Worm (Caenorhabditis elegans) whole organism, L1 larva: ENCODE measurements around the gene cnnm-3.

Source experiments
- C16A3.4 ChIP-seq: fragments of 150-350 bp; optimal IDR thresholded peaks from 2 replicates; lab custom pipeline; 2014; ENCODE audit warnings: missing biosample characterization, missing genetic modification characterization
- lir-3 ChIP-seq: sonication (generic microtip); optimal IDR thresholded peaks from 2 replicates; lab custom pipeline; 2016; ENCODE audit warnings: mild to moderate bottlenecking, missing genetic modification characterization, moderate library complexity, missing compliant biosample characterization; ENCODE audit not compliant: poor library complexity
- nhr-12 ChIP-seq: sonication (generic microtip); optimal IDR thresholded peaks from 2 replicates; lab custom pipeline; 2017; ENCODE audit warnings: missing biosample characterization, missing genetic modification characterization
- nhr-84 ChIP-seq: sonication (generic microtip); optimal IDR thresholded peaks from 2 replicates; lab custom pipeline; 2017; ENCODE audit warnings: missing biosample characterization, missing genetic modification characterization
- tbx-2 ChIP-seq: sonication (generic microtip); optimal IDR thresholded peaks from 2 replicates; lab custom pipeline; 2016; ENCODE audit warnings: missing genetic modification characterization, missing compliant biosample characterization

DNA sequence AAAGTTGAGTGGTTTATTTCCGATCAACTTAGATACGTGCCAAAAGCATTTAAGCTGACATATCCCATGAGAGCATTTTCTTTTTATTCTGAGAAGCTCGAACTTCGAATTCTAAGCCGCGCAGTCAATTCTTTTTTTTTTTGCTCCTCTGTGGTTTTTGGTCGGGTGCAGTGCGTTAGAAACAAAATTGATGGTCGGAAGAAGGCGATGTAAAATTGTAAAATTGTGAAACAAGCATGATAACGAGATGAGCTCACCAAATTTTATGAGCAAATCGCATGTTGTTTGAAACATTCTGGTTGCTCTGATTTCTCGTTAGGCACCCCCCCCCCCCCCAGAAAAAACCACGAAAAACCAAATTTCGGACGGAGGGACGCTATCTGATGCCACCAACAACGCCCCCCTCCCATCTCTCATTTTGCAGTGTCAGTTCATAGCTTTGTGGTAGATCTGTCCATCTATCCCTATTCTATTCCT is 21.0 kb downstream of the cnnm-3 start, which contains the start of gene aqp-7:
- TF ChIP-seq C16A3.4 (no peak), lir-3 (tag; lab: Kevin White, UChicago) (no peak), tbx-2 (tag; lab: Kevin White, UChicago) (no peak), nhr-84 (tag; lab: Kevin White, UChicago) (no peak), nhr-12 (tag; lab: Kevin White, UChicago) (no peak)
